Worm (Caenorhabditis elegans): ENCODE results near the gene H01M10.1.

Gene H01M10.1

ce11 chrX:2598833-2599279, 18.5 kb upstream of the H01M10.1 start (continued):
- TF ChIP-seq D1046.2 (GFP tag; IDR thresholded peaks at IDR 0.05) (no peak), mdt-29 (GFP tag; IDR thresholded peaks at IDR 0.05) (0 out of 2 replicates have a peak, but pooled peaks have one; percentile 1), madf-9 (GFP tag; conservative IDR thresholded peaks at IDR 0.05) (no peak), nhr-11 (tag; optimal IDR thresholded peaks at IDR 0.05) (peak; percentile 58), hlh-11 (tag; optimal IDR thresholded peaks at IDR 0.05) (peak; percentile 69), F37D6.2 (tag; optimal IDR thresholded peaks at IDR 0.05) (peak; percentile 71), daf-16 (GFP tag; optimal IDR thresholded peaks at IDR 0.05) (peak in 1 of 2 experiments; percentile 33), daf-16 (tag; optimal IDR thresholded peaks at IDR 0.05) (no peak), ctbp-1 (GFP tag; IDR thresholded peaks at IDR 0.05) (peak; percentile 91), aha-1 (tag) (peak; percentile 99), fos-1 (tag; optimal IDR thresholded peaks at IDR 0.05) (no peak), hmg-1.1 (GFP tag; IDR thresholded peaks at IDR 0.05) (peak; percentile 85), egl-27 (tag; optimal IDR thresholded peaks at IDR 0.05) (no peak), set-16 (GFP tag; IDR thresholded peaks at IDR 0.05) (peak; percentile 77), mep-1 (tag; optimal IDR thresholded peaks at IDR 0.05) (peak; percentile 81), zfp-2 (tag; optimal IDR thresholded peaks at IDR 0.05) (peak; percentile 13), nhr-42 (GFP tag; IDR thresholded peaks at IDR 0.05) (peak; percentile 40; the same call in 1 of the 2 replicates), nhr-237 (tag; optimal IDR thresholded peaks at IDR 0.05) (no peak), jun-1 (tag; optimal IDR thresholded peaks at IDR 0.05) (no peak), vab-7 (GFP tag; IDR thresholded peaks at IDR 0.05) (0 out of 2 replicates have a peak, but pooled peaks have one; percentile 36), ceh-82 (tag; optimal IDR thresholded peaks at IDR 0.05) (no peak), hlh-30 (tag; optimal IDR thresholded peaks at IDR 0.05; ENCODE audit: insufficient read depth) (peak; percentile 0), lin-38 (GFP tag; IDR thresholded peaks at IDR 0.05) (0 out of 2 replicates have a peak, but pooled peaks have one; percentile 24), ceh-20 (GFP tag; IDR thresholded peaks at IDR 0.05) (peak; percentile 69), unc-62 (GFP tag; optimal IDR thresholded peaks at IDR 0.05 in 1 of 2) (peak in 1 of 2 experiments; percentile 62), unc-62 (tag; optimal IDR thresholded peaks at IDR 0.05) (no peak), ztf-7 (tag; optimal IDR thresholded peaks at IDR 0.05) (no peak), fkh-10 (GFP tag; optimal IDR thresholded peaks at IDR 0.05) (peak; percentile 38), dpl-1 (GFP tag; optimal IDR thresholded peaks at IDR 0.05) (peak; percentile 24)

DNA sequence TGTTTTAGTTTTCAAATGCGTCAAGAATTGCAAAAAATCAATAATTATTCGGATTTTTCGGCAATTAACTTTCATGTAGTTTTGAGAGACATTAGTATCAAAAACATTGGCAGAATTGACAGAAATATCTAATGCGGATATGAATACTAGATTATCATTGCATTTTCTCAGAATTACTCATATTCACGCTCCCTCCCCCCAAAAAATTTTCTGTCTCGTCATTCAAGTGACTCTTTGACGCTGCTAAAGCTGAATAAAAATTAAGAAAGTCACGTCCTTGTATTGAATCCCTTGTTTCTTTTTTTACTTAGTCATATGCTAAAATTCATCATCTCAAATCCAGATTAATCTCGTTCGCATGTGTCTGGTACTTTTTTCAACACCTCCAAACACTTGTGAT, 16.2 kb upstream of the H01M10.1 start:
- TF ChIP-seq hlh-30 (tag; optimal IDR thresholded peaks at IDR 0.05; ENCODE audit: insufficient read depth) (peak; percentile 9), aha-1 (tag) (peak; percentile 97), lsy-2 (tag; optimal IDR thresholded peaks at IDR 0.05) (peak in 1 of 2 experiments; percentile 17), hif-1 (tag; optimal IDR thresholded peaks at IDR 0.05) (peak in 1 of 2 experiments; percentile 75), ceh-44 (GFP tag; IDR thresholded peaks at IDR 0.05) (no peak), F49E8.2 (tag; optimal IDR thresholded peaks at IDR 0.05; ENCODE audit: borderline replicate concordance) (no peak), ctbp-1 (GFP tag; IDR thresholded peaks at IDR 0.05) (0 out of 2 replicates have a peak, but pooled peaks have one; percentile 41), nhr-11 (tag; optimal IDR thresholded peaks at IDR 0.05) (peak; percentile 58)

DNA sequence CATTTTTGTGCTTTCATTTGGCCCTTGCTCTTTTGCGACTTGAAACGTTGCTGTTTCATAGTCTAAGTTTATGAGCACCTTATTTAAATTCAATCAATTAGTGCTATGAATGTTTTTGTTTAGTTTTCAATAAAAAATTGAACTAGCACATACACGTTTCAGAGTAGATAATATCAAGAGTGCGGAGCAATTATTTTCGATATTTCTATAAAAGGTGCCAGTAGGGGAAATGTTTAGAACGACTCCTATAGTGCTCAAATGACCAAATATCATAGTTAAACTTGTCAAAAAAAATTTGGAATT, 15.3 kb upstream of the H01M10.1 start:
- no peak for TF ChIP-seq nhr-6 (tag; optimal IDR thresholded peaks at IDR 0.05)
- TF ChIP-seq mxl-3 (GFP tag; optimal IDR thresholded peaks at IDR 0.05), result no peak
- no peak for TF ChIP-seq lin-1 (GFP tag; IDR thresholded peaks at IDR 0.05)
- no peak for TF ChIP-seq unc-39 (tag; optimal IDR thresholded peaks at IDR 0.05)
- no peak for TF ChIP-seq spr-3 (GFP tag; optimal IDR thresholded peaks at IDR 0.05)
- TF ChIP-seq lin-15B (tag; optimal IDR thresholded peaks at IDR 0.05), result no peak
- TF ChIP-seq dpl-1 (GFP tag; optimal IDR thresholded peaks at IDR 0.05), result no peak
- TF ChIP-seq tra-1 (GFP tag; IDR thresholded peaks at IDR 0.05), result no peak
